Fruit fly (Drosophila melanogaster) whole organism, pupa: ENCODE measurements around the gene FarO.

Experiments
- CG12605 ChIP-seq: fragments of 200-800 bp; sonication (Bioruptor generic); IDR thresholded peaks from 2 replicates; pipeline ENCODE4 v1.3.6; 2022; ENCODE audit warnings: missing biosample characterization, missing genetic modification characterization
- CG13204 ChIP-seq: fragments of 200-800 bp; sonication (Bioruptor generic); optimal IDR thresholded peaks from 2 replicates; lab custom pipeline; 2018; ENCODE audit warnings: missing biosample characterization, mild to moderate bottlenecking, missing genetic modification characterization, moderate library complexity
- CG14655 ChIP-seq: fragments of 200-800 bp; sonication (Bioruptor generic); optimal IDR thresholded peaks from 3 replicates; lab custom pipeline; 2017; ENCODE audit warnings: mild to moderate bottlenecking, missing biosample characterization, missing genetic modification reagents, missing genetic modification characterization
- CG17806 ChIP-seq: fragments of 200-800 bp; sonication (Bioruptor generic); optimal IDR thresholded peaks from 2 replicates; lab custom pipeline; 2018; ENCODE audit warnings: missing biosample characterization, mild to moderate bottlenecking, missing genetic modification characterization, moderate library complexity
- CG4496 ChIP-seq: fragments of 200-800 bp; sonication (Bioruptor generic); IDR thresholded peaks from 3 replicates; pipeline ENCODE4 v1.3.6; 2022; ENCODE audit warnings: missing biosample characterization, missing genetic modification characterization
- CG8159 ChIP-seq: fragments of 200-800 bp; sonication (Bioruptor generic); optimal IDR thresholded peaks from 3 replicates; lab custom pipeline; 2018; ENCODE audit warnings: missing biosample characterization, mild to moderate bottlenecking, missing genetic modification characterization, moderate library complexity
- D1 ChIP-seq: fragments of 200-800 bp; sonication (Bioruptor generic); optimal IDR thresholded peaks from 2 replicates; lab custom pipeline; 2018; ENCODE audit warnings: missing biosample characterization, mild to moderate bottlenecking, missing genetic modification characterization, moderate library complexity
- EcR ChIP-seq: fragments of 200-800 bp; sonication (Bioruptor generic); optimal IDR thresholded peaks from 3 replicates; lab custom pipeline; 2019; ENCODE audit warnings: missing biosample characterization, missing genetic modification characterization, mild to moderate bottlenecking, moderate library complexity, missing genetic modification reagents
- Pif1A ChIP-seq: fragments of 200-800 bp; sonication (Bioruptor generic); optimal IDR thresholded peaks from 3 replicates; lab custom pipeline; 2016; ENCODE audit warnings: missing biosample characterization, missing genetic modification characterization
- Pif1B ChIP-seq: fragments of 200-800 bp; sonication (Bioruptor generic); optimal IDR thresholded peaks from 3 replicates; lab custom pipeline; 2016; ENCODE audit warnings: missing biosample characterization, missing genetic modification characterization
- Snoo ChIP-seq: fragments of 200-800 bp; sonication (Bioruptor generic); optimal IDR thresholded peaks from 3 replicates; lab custom pipeline; 2017; ENCODE audit warnings: missing biosample characterization, mild to moderate bottlenecking, missing genetic modification characterization, inconsistent platforms
- gl ChIP-seq: fragments of 200-800 bp; sonication (Bioruptor generic); optimal IDR thresholded peaks from 2 replicates; lab custom pipeline; 2018; ENCODE audit warnings: missing biosample characterization, mild to moderate bottlenecking, missing genetic modification characterization

dm6 chrX:2244753-2245152 lies 41.1 kb upstream of the FarO start:
- TF ChIP-seq Pif1A (GFP tag; lab: Kevin White, UChicago) = no peak
- TF ChIP-seq EcR (GFP tag; lab: Kevin White, UChicago) = no peak
- TF ChIP-seq CG8159 = no peak
- no peak for TF ChIP-seq CG4496
- TF ChIP-seq D1 (tag; lab: Kevin White, UChicago) = no peak
- no peak for TF ChIP-seq CG13204 (GFP tag; lab: Kevin White, UChicago)
- TF ChIP-seq gl = no peak
- TF ChIP-seq CG14655 = no peak
- no peak for TF ChIP-seq Pif1B (GFP tag; lab: Kevin White, UChicago)
- no peak for TF ChIP-seq Snoo
- TF ChIP-seq CG17806 = no peak
- no peak for TF ChIP-seq CG12605 (GFP tag; lab: Robert Waterston, UW)
